Worm (Caenorhabditis elegans): ENCODE results near the gene W08F4.5.

- TF ChIP-seq cog-1 (tag; optimal IDR thresholded peaks at IDR 0.05) (peak; percentile 43), ztf-29 (GFP tag; IDR thresholded peaks at IDR 0.05) (no peak), med-1 (GFP tag; optimal IDR thresholded peaks at IDR 0.05; ENCODE audit: insufficient read depth) (no peak), klf-2 (GFP tag; conservative IDR thresholded peaks at IDR 0.05) (no peak)
Measured at ce11 chrII:601305-601704, 32.6 kb upstream of the W08F4.5 start.
